Worm (Caenorhabditis elegans): ENCODE data around the gene clec-136.

DNA sequence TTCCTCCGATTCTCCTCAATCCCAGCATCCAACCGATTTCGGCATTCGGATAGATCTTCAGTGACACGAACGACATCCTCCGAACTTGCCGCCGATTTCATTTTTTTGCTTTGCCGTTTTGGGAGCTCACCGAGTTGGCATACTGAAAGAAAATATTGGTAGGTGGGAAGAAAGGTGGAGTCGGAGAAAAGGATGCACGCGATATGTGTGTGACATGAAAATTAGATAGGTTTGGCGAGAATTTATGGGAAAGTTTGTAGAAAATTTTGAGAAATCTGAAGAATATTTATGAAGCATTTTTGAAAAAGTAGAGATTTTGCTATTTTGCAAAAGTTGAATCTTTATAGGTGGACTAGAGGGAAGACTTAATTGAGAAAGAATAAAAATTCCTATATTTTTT lies 21.9 kb upstream of the clec-136 start, which contains the start of gene che-10:
- TF ChIP-seq somi-1 (GFP tag; optimal IDR thresholded peaks at IDR 0.05): no peak
- TF ChIP-seq mel-28 (tag; optimal IDR thresholded peaks at IDR 0.05; ENCODE audit: borderline replicate concordance): no peak
- TF ChIP-seq lin-35 (GFP tag; optimal IDR thresholded peaks at IDR 0.05): no peak
- TF ChIP-seq akir-1 (GFP tag; optimal IDR thresholded peaks at IDR 0.05): no peak
